Worm (Caenorhabditis elegans) whole organism, L4 larva: ENCODE measurements around the gene fbxa-95.
A peak's percentile ranks its signal among the peaks of the same experiment; 100 is the strongest.

ENCODE experiments used
- D1046.2 ChIP-seq: fragments of 200-800 bp; sonication (Bioruptor generic); IDR thresholded peaks from 2 replicates; pipeline ENCODE4 v1.3.6; 2022; ENCODE audit warnings: missing genetic modification characterization, missing compliant biosample characterization
- F10B5.3 ChIP-seq: sonication (generic microtip); optimal IDR thresholded peaks from 2 replicates; lab custom pipeline; 2016; ENCODE audit warnings: mild to moderate bottlenecking, missing genetic modification characterization, missing compliant biosample characterization
- R02D3.7 ChIP-seq: fragments of 150-350 bp; sonication (generic microtip); optimal IDR thresholded peaks from 3 replicates; lab custom pipeline; 2014; ENCODE audit warnings: missing biosample characterization, missing genetic modification characterization
- Y48G9A.11 ChIP-seq: fragments of 200-800 bp; sonication (Bioruptor generic); IDR thresholded peaks from 2 replicates; pipeline ENCODE4 v1.3.6; 2022; ENCODE audit warnings: missing genetic modification reagents, missing genetic modification characterization, missing compliant biosample characterization
- ZK546.5 ChIP-seq, 2 experiments: sonication (generic microtip); optimal IDR thresholded peaks; 2 replicates each; lab custom pipeline; 2017; ENCODE audit warnings: missing biosample characterization in 2 of 2, missing genetic modification characterization in 2 of 2
- ceh-20 ChIP-seq: fragments of 200-800 bp; sonication (Bioruptor generic); IDR thresholded peaks from 2 replicates; pipeline ENCODE4 v1.3.6; 2022; ENCODE audit warnings: missing genetic modification reagents, missing genetic modification characterization, missing compliant biosample characterization
- ceh-32 ChIP-seq: sonication (generic microtip); optimal IDR thresholded peaks from 2 replicates; lab custom pipeline; 2016; ENCODE audit warnings: mild to moderate bottlenecking, missing genetic modification characterization, missing compliant biosample characterization; ENCODE audit not compliant: poor library complexity
- ceh-44 ChIP-seq: fragments of 200-800 bp; sonication (Bioruptor generic); IDR thresholded peaks from 2 replicates; pipeline ENCODE4 v1.3.6; 2022; ENCODE audit warnings: missing genetic modification reagents, missing genetic modification characterization, missing compliant biosample characterization
- ctbp-1 ChIP-seq: fragments of 200-800 bp; sonication (Bioruptor generic); IDR thresholded peaks from 2 replicates; pipeline ENCODE4 v1.3.6; 2022; ENCODE audit warnings: missing genetic modification reagents, missing genetic modification characterization, missing compliant biosample characterization
- dmd-6 ChIP-seq: fragments of 200-800 bp; sonication (Bioruptor generic); IDR thresholded peaks from 2 replicates; pipeline ENCODE4 v1.3.6; 2022; ENCODE audit warnings: missing genetic modification reagents, missing genetic modification characterization, missing compliant biosample characterization
- dmd-9 ChIP-seq: fragments of 200-800 bp; sonication (Bioruptor generic); IDR thresholded peaks from 2 replicates; pipeline ENCODE4 v1.3.6; 2022; ENCODE audit warnings: missing genetic modification reagents, missing genetic modification characterization, missing compliant biosample characterization
- dpl-1 ChIP-seq: fragments of 150-350 bp; optimal IDR thresholded peaks from 2 replicates; lab custom pipeline; 2014; ENCODE audit warnings: missing biosample characterization, missing genetic modification reagents, missing genetic modification characterization
- duxl-1 ChIP-seq: sonication (generic microtip); optimal IDR thresholded peaks from 2 replicates; lab custom pipeline; 2016; ENCODE audit warnings: mild to moderate bottlenecking, missing genetic modification characterization, moderate library complexity, missing compliant biosample characterization; ENCODE audit not compliant: poor library complexity
- dve-1 ChIP-seq: sonication (generic microtip); optimal IDR thresholded peaks from 2 replicates; lab custom pipeline; 2017; ENCODE audit warnings: antibody characterized with exemption, mild to moderate bottlenecking, missing genetic modification characterization, missing compliant biosample characterization; ENCODE audit not compliant: insufficient read depth
- egl-43 ChIP-seq: fragments of 200-800 bp; sonication (Bioruptor generic); IDR thresholded peaks from 2 replicates; pipeline ENCODE4 v1.3.6; 2022; ENCODE audit warnings: missing genetic modification reagents, missing genetic modification characterization, missing compliant biosample characterization
- fkh-10 ChIP-seq: fragments of 150-350 bp; optimal IDR thresholded peaks from 2 replicates; lab custom pipeline; 2014; ENCODE audit warnings: missing biosample characterization, missing genetic modification reagents, missing genetic modification characterization
- hif-1 ChIP-seq, 2 experiments: sonication (generic microtip); optimal IDR thresholded peaks; 2 replicates each; lab custom pipeline; 2016 to 2017; ENCODE audit warnings: missing compliant biosample characterization in 2 of 2, missing genetic modification characterization in 2 of 2, missing genetic modification reagents in 2 of 2, missing genotype in 2 of 2, mild to moderate bottlenecking in 1 of 2
- hlh-11 ChIP-seq: fragments of 200-800 bp; sonication (Bioruptor generic); optimal IDR thresholded peaks from 2 replicates; lab custom pipeline; 2018; ENCODE audit warnings: mild to moderate bottlenecking, missing genetic modification characterization, missing compliant biosample characterization
- hlh-30 ChIP-seq: sonication (generic microtip); optimal IDR thresholded peaks from 2 replicates; lab custom pipeline; 2017; ENCODE audit warnings: antibody characterized with exemption, mild to moderate bottlenecking, missing genetic modification characterization, missing compliant biosample characterization; ENCODE audit not compliant: insufficient read depth
- lin-1 ChIP-seq: fragments of 200-800 bp; sonication (Bioruptor generic); IDR thresholded peaks from 2 replicates; pipeline ENCODE4 v1.3.6; 2022; ENCODE audit warnings: missing genetic modification reagents, missing genetic modification characterization, missing compliant biosample characterization
- lin-15B ChIP-seq: fragments of 150-350 bp; sonication (generic microtip); optimal IDR thresholded peaks from 3 replicates; lab custom pipeline; 2014; ENCODE audit warnings: missing biosample characterization, missing genetic modification characterization
- lin-29 ChIP-seq: fragments of 200-800 bp; sonication (Bioruptor generic); IDR thresholded peaks from 2 replicates; pipeline ENCODE4 v1.3.6; 2022; ENCODE audit warnings: missing genetic modification reagents, missing genetic modification characterization, missing compliant biosample characterization
- lin-38 ChIP-seq: fragments of 200-800 bp; sonication (Bioruptor generic); IDR thresholded peaks from 2 replicates; pipeline ENCODE4 v1.3.6; 2022; ENCODE audit warnings: missing genetic modification reagents, missing genetic modification characterization, missing compliant biosample characterization
- lsy-2 ChIP-seq, 2 experiments: fragments of 150-350 bp in 1 of 2; sonication (generic microtip) in 1 of 2; optimal IDR thresholded peaks; 2 replicates each; lab custom pipeline; 2014 to 2017; ENCODE audit warnings: missing biosample characterization in 2 of 2, missing genetic modification characterization in 2 of 2
- madf-5 ChIP-seq, 2 experiments: fragments of 200-800 bp; sonication (Bioruptor generic); IDR thresholded peaks; 2 replicates each; pipeline ENCODE4 v1.3.6; 2022; ENCODE audit warnings: missing compliant biosample characterization in 2 of 2, missing genetic modification characterization in 2 of 2
- madf-9 ChIP-seq: fragments of 200-800 bp; sonication (Bioruptor generic); conservative IDR thresholded peaks from 2 replicates; pipeline ENCODE4 v1.3.6; 2022; ENCODE audit warnings: missing genetic modification reagents, missing genetic modification characterization, missing compliant biosample characterization
- mdl-1 ChIP-seq, 2 experiments: fragments of 150-350 bp in 1 of 2; sonication (generic microtip) in 1 of 2; optimal IDR thresholded peaks; 2 replicates each; lab custom pipeline; 2014 to 2017; ENCODE audit warnings: missing biosample characterization in 2 of 2, missing genetic modification characterization in 2 of 2
- mdt-29 ChIP-seq: fragments of 200-800 bp; sonication (Bioruptor generic); IDR thresholded peaks from 2 replicates; pipeline ENCODE4 v1.3.6; 2022; ENCODE audit warnings: missing genetic modification reagents, missing genetic modification characterization, missing compliant biosample characterization
- mes-2 ChIP-seq: sonication (generic microtip); optimal IDR thresholded peaks from 2 replicates; lab custom pipeline; 2016; ENCODE audit warnings: missing genotype, mild to moderate bottlenecking, missing genetic modification characterization, missing compliant biosample characterization; ENCODE audit not compliant: poor library complexity, severe bottlenecking
- mxl-2 ChIP-seq: fragments of 200-800 bp; sonication (Bioruptor generic); conservative IDR thresholded peaks from 2 replicates; pipeline ENCODE4 v1.3.6; 2022; ENCODE audit warnings: missing genetic modification reagents, missing genetic modification characterization, missing compliant biosample characterization
- mxl-3 ChIP-seq: fragments of 200-800 bp; sonication (Bioruptor generic); optimal IDR thresholded peaks from 2 replicates; lab custom pipeline; 2018; ENCODE audit warnings: mild to moderate bottlenecking, missing genetic modification characterization, missing compliant biosample characterization
- nhr-10 ChIP-seq: fragments of 150-350 bp; optimal IDR thresholded peaks from 2 replicates; lab custom pipeline; 2014; ENCODE audit warnings: missing biosample characterization, missing genetic modification characterization
- nhr-237 ChIP-seq: sonication (generic microtip); optimal IDR thresholded peaks from 2 replicates; lab custom pipeline; 2017; ENCODE audit warnings: missing biosample characterization, missing genetic modification characterization
- nhr-28 ChIP-seq: fragments of 150-350 bp; optimal IDR thresholded peaks from 2 replicates; lab custom pipeline; 2014; ENCODE audit warnings: missing biosample characterization, missing genetic modification characterization
- nhr-41 ChIP-seq: fragments of 200-800 bp; sonication (Bioruptor generic); IDR thresholded peaks from 2 replicates; pipeline ENCODE4 v1.3.6; 2022; ENCODE audit warnings: missing genetic modification reagents, missing genetic modification characterization, missing compliant biosample characterization
- nhr-42 ChIP-seq: fragments of 200-800 bp; sonication (Bioruptor generic); IDR thresholded peaks from 2 replicates; pipeline ENCODE4 v1.3.6; 2022; ENCODE audit warnings: missing genetic modification characterization, missing compliant biosample characterization
- nhr-48 ChIP-seq: sonication (generic microtip); optimal IDR thresholded peaks from 2 replicates; lab custom pipeline; 2016; ENCODE audit warnings: mild to moderate bottlenecking, missing genetic modification characterization, missing compliant biosample characterization
- php-3 ChIP-seq: fragments of 200-800 bp; sonication (Bioruptor generic); IDR thresholded peaks from 2 replicates; pipeline ENCODE4 v1.3.6; 2022; ENCODE audit warnings: missing genetic modification reagents, missing genetic modification characterization, missing compliant biosample characterization
- rbr-2 ChIP-seq: sonication (generic microtip); optimal IDR thresholded peaks from 2 replicates; lab custom pipeline; 2016; ENCODE audit warnings: missing genotype, missing genetic modification characterization, missing compliant biosample characterization
- spr-1 ChIP-seq: sonication (generic microtip); optimal IDR thresholded peaks from 2 replicates; lab custom pipeline; 2016; ENCODE audit warnings: mild to moderate bottlenecking, missing genetic modification characterization, missing compliant biosample characterization
- spr-3 ChIP-seq: fragments of 200-800 bp; sonication (Bioruptor generic); optimal IDR thresholded peaks from 2 replicates; lab custom pipeline; 2018; ENCODE audit warnings: mild to moderate bottlenecking, missing genetic modification characterization, missing compliant biosample characterization
- tra-1 ChIP-seq: fragments of 200-800 bp; sonication (Bioruptor generic); IDR thresholded peaks from 2 replicates; pipeline ENCODE4 v1.3.6; 2022; ENCODE audit warnings: missing genetic modification reagents, missing genetic modification characterization, missing compliant biosample characterization
- unc-39 ChIP-seq: sonication (generic microtip); optimal IDR thresholded peaks from 2 replicates; lab custom pipeline; 2017; ENCODE audit warnings: missing biosample characterization, missing genetic modification characterization
- zag-1 ChIP-seq: fragments of 150-350 bp; optimal IDR thresholded peaks from 2 replicates; lab custom pipeline; 2014; ENCODE audit warnings: missing biosample characterization, missing genetic modification characterization
- zfp-2 ChIP-seq: sonication (generic microtip); optimal IDR thresholded peaks from 2 replicates; lab custom pipeline; 2016; ENCODE audit warnings: mild to moderate bottlenecking, missing genetic modification characterization, missing compliant biosample characterization
- zfp-3 ChIP-seq: fragments of 200-800 bp; sonication (Bioruptor generic); conservative IDR thresholded peaks from 2 replicates; pipeline ENCODE4 v1.3.6; 2022; ENCODE audit warnings: missing genetic modification reagents, missing genetic modification characterization, missing compliant biosample characterization
- zip-11 ChIP-seq: fragments of 200-800 bp; sonication (Bioruptor generic); IDR thresholded peaks from 2 replicates; pipeline ENCODE4 v1.3.6; 2022; ENCODE audit warnings: missing genetic modification characterization, missing compliant biosample characterization

The fbxa-95 gene

DNA sequence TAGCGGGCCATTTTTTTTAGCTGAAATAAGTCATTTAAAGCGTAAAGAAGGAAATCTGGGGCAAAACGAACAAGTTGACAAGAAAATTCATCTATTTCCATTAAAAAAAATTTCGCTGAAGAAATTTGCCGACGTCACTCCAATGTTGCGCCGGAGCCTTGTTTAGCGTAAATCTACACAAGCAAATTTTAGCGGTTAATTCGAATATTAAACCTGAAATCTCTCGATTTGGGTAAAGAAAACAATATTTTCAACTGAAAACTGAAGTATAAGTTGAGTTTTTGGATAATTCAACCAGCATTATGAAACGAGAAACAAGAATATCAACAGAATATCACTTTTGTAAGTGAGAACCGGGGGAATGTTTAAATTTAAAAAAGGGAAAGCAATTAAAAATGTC, 7.1 kb downstream of the fbxa-95 start, which contains the start of gene F28F8.9 (continued):
- TF ChIP-seq ceh-32 (tag; lab: Kevin White, UChicago) (no peak), lin-1 (GFP tag; lab: Robert Waterston, UW) (no peak), zfp-3 (no peak), mxl-2 (GFP tag; lab: Robert Waterston, UW) (no peak), ceh-44 (no peak), nhr-237 (no peak), Y48G9A.11 (no peak), hlh-11 (tag; lab: Kevin White, UChicago) (no peak), lin-38 (GFP tag; lab: Robert Waterston, UW) (peak; percentile 11; the same call in 1 of the 2 replicates), egl-43 (no peak), dpl-1 (GFP tag; lab: Kevin White, UChicago) (peak; percentile 89), R02D3.7 (tag; lab: Kevin White, UChicago) (peak; percentile 54), zag-1 (tag; lab: Kevin White, UChicago) (no peak), ZK546.5 (tag; optimal IDR thresholded peaks at IDR 0.05; lab: Kevin White, UChicago) (no peak), zip-11 (GFP tag; lab: Robert Waterston, UW) (no peak), unc-39 (tag; lab: Kevin White, UChicago) (no peak), nhr-41 (no peak), madf-5 (GFP tag; IDR thresholded peaks at IDR 0.05; lab: Robert Waterston, UW) (no peak), F10B5.3 (tag; lab: Kevin White, UChicago) (no peak), nhr-42 (GFP tag; lab: Robert Waterston, UW) (no peak), lin-15B (tag; lab: Kevin White, UChicago) (no peak), fkh-10 (no peak), nhr-10 (tag; lab: Kevin White, UChicago) (no peak)

DNA sequence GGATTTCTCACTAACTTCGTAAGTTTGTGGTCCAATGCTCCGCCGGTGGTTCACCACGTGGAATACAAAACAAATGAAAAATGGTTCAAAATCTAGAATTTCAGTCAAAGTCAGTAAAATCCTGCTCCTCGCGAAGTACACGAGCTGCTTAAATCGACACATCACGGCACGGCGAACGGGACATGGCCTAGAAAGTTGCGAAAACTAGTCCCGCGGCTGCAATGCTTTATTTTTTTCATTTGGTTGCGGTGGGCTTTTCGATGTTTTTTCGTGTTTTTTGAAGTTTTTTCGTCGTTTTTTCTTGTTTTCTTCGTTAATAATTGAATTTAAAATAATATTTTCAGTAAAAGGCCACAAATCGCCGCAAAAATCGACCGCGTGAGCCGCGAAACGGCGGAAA, 14.5 kb downstream of the fbxa-95 start:
- TF ChIP-seq mes-2 = peak; percentile 77

DNA sequence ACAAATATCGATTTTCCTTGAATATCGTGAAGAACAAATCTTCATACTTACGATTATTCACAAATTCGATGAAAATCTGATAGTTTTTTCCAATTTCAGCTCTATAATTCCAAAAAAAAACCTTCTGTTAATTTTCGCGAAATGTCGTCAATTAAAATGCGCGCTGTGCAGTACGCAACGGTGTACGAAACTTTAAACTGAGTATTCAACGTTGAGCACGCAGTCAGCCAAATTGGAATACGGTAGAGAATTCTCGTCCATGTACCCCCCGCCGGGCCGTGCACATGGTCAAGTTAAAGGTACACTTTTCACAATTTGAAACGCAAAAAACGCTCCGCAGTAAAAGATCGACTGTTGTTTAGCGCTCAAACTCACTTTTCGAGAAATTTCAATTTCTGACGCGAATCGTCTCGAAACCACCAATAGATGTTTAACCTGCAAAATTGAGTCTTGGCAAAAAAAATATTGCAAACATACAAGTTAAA, 18.9 kb downstream of the fbxa-95 start, which contains the start of gene F28F8.7:
TSS of gene F28F8.7 (minus strand) at position 435 of the 485 bp plus-strand sequence.
- TF ChIP-seq hif-1 (tag; optimal IDR thresholded peaks at IDR 0.05; lab: Kevin White, UChicago) (peak in 1 of 2 experiments; percentile 17), lsy-2 (tag; optimal IDR thresholded peaks at IDR 0.05; lab: Kevin White, UChicago) (peak; percentile 85 to 95), mdt-29 (peak; percentile 82), spr-3 (GFP tag; lab: Kevin White, UChicago) (peak; percentile 25), ctbp-1 (GFP tag; lab: Robert Waterston, UW) (peak; percentile 69; the same call in 1 of the 2 replicates), D1046.2 (GFP tag; lab: Robert Waterston, UW) (peak; percentile 93), spr-1 (tag; lab: Kevin White, UChicago) (peak; percentile 20), ceh-20 (GFP tag; lab: Robert Waterston, UW) (peak; percentile 85), hlh-11 (tag; lab: Kevin White, UChicago) (peak; percentile 74), nhr-42 (GFP tag; lab: Robert Waterston, UW) (peak; percentile 94), mes-2 (peak; percentile 89), tra-1 (GFP tag; lab: Robert Waterston, UW) (peak; percentile 50; the same call in 1 of the 2 replicates), mxl-3 (GFP tag; lab: Kevin White, UChicago) (peak; percentile 69), F10B5.3 (tag; lab: Kevin White, UChicago) (peak; percentile 12), duxl-1 (tag; lab: Kevin White, UChicago) (peak; percentile 43), madf-9 (peak; percentile 30; the same call in 1 of the 2 replicates), mdl-1 (tag; optimal IDR thresholded peaks at IDR 0.05; lab: Kevin White, UChicago) (peak in 1 of 2 experiments; percentile 16), hlh-30 (tag; lab: Kevin White, UChicago) (peak; percentile 26), lin-29 (peak; percentile 63; the same call in 1 of the 2 replicates), nhr-48 (tag; lab: Kevin White, UChicago) (peak; percentile 47), rbr-2 (tag; lab: Kevin White, UChicago) (peak; percentile 85), dmd-9 (peak; percentile 88), dve-1 (tag; lab: Kevin White, UChicago) (peak; percentile 74), php-3 (peak; percentile 57; the same call in 1 of the 2 replicates), nhr-28 (peak; percentile 55), Y48G9A.11 (peak; percentile 86), dmd-6 (GFP tag; lab: Robert Waterston, UW) (peak; percentile 87), zfp-2 (tag; lab: Kevin White, UChicago) (peak; percentile 63)
